Worm (Caenorhabditis elegans) whole organism, L3 larva: ENCODE results near the gene twk-20.
A peak's percentile ranks its signal among the peaks of the same experiment; 100 is the strongest.

ENCODE experiments used
- R02D3.7 ChIP-seq: fragments of 150-350 bp; optimal IDR thresholded peaks from 2 replicates; lab custom pipeline; 2014; ENCODE audit warnings: missing biosample characterization, missing genetic modification characterization
- aly-2 ChIP-seq: fragments of 150-350 bp; optimal IDR thresholded peaks from 2 replicates; lab custom pipeline; 2014; ENCODE audit warnings: missing biosample characterization, missing genetic modification characterization
- ama-1 ChIP-seq: fragments of 150-350 bp; optimal IDR thresholded peaks from 2 replicates; lab custom pipeline; 2018
- ceh-82 ChIP-seq: fragments of 150-350 bp; optimal IDR thresholded peaks from 2 replicates; lab custom pipeline; 2014; ENCODE audit warnings: missing biosample characterization, missing genetic modification characterization
- ceh-9 ChIP-seq: sonication (generic microtip); optimal IDR thresholded peaks from 2 replicates; lab custom pipeline; 2018; ENCODE audit warnings: missing biosample characterization, missing genetic modification characterization
- egl-5 ChIP-seq: fragments of 150-350 bp; optimal IDR thresholded peaks from 2 replicates; lab custom pipeline; 2017; ENCODE audit warnings: missing biosample characterization, missing genetic modification reagents, missing genetic modification characterization, inconsistent platforms
- elt-1 ChIP-seq: fragments of 150-350 bp; optimal IDR thresholded peaks from 2 replicates; lab custom pipeline; 2014; ENCODE audit warnings: missing biosample characterization, missing genetic modification characterization
- elt-2 ChIP-seq: sonication (generic microtip); optimal IDR thresholded peaks from 2 replicates; lab custom pipeline; 2016; ENCODE audit warnings: missing genetic modification reagents, mild to moderate bottlenecking, missing genetic modification characterization, missing compliant biosample characterization
- eor-1 ChIP-seq, 2 experiments: fragments of 150-350 bp; optimal IDR thresholded peaks; 2 replicates each; lab custom pipeline; 2014 to 2018; ENCODE audit warnings: missing biosample characterization in 2 of 2, missing genetic modification characterization in 2 of 2
- fkh-10 ChIP-seq: sonication (generic microtip); optimal IDR thresholded peaks from 2 replicates; lab custom pipeline; 2017; ENCODE audit warnings: missing biosample characterization, missing genetic modification reagents, missing genetic modification characterization
- fos-1 ChIP-seq: fragments of 150-350 bp; optimal IDR thresholded peaks from 2 replicates; lab custom pipeline; 2014; ENCODE audit warnings: missing biosample characterization, missing genetic modification characterization
- hmg-11 ChIP-seq: sonication (generic microtip); optimal IDR thresholded peaks from 2 replicates; lab custom pipeline; 2016; ENCODE audit warnings: missing genetic modification characterization, missing compliant biosample characterization
- jun-1 ChIP-seq: fragments of 150-350 bp; optimal IDR thresholded peaks from 2 replicates; lab custom pipeline; 2014; ENCODE audit warnings: missing biosample characterization, missing genetic modification reagents, missing genetic modification characterization
- lin-15B ChIP-seq: fragments of 150-350 bp; optimal IDR thresholded peaks from 2 replicates; lab custom pipeline; 2014; ENCODE audit warnings: missing biosample characterization, missing genetic modification characterization
- lin-39 ChIP-seq: fragments of 150-350 bp; optimal IDR thresholded peaks from 2 replicates; lab custom pipeline; 2018; ENCODE audit warnings: missing biosample characterization, missing genetic modification reagents, missing genetic modification characterization
- mdl-1 ChIP-seq: fragments of 150-350 bp; optimal IDR thresholded peaks from 2 replicates; lab custom pipeline; 2014; ENCODE audit warnings: missing biosample characterization, missing genetic modification characterization
- mml-1 ChIP-seq: fragments of 150-350 bp; sonication (generic microtip); optimal IDR thresholded peaks from 3 replicates; lab custom pipeline; 2014; ENCODE audit warnings: missing biosample characterization, missing genetic modification characterization
- nfya-1 ChIP-seq: sonication (generic microtip); optimal IDR thresholded peaks from 2 replicates; lab custom pipeline; 2017; ENCODE audit warnings: missing genetic modification characterization, mild to moderate bottlenecking, missing compliant biosample characterization, antibody characterized with exemption, moderate library complexity; ENCODE audit not compliant: insufficient read depth
- nhr-23 ChIP-seq: fragments of 150-350 bp; optimal IDR thresholded peaks from 2 replicates; lab custom pipeline; 2014; ENCODE audit warnings: missing biosample characterization, missing genetic modification reagents, missing genetic modification characterization
- nhr-237 ChIP-seq: fragments of 150-350 bp; optimal IDR thresholded peaks from 2 replicates; lab custom pipeline; 2014; ENCODE audit warnings: missing biosample characterization, missing genetic modification characterization
- nhr-43 ChIP-seq: sonication (generic microtip); optimal IDR thresholded peaks from 2 replicates; lab custom pipeline; 2016; ENCODE audit warnings: mild to moderate bottlenecking, missing genetic modification characterization, missing compliant biosample characterization; ENCODE audit not compliant: poor library complexity, severe bottlenecking
- nhr-67 ChIP-seq: fragments of 150-350 bp; optimal IDR thresholded peaks from 2 replicates; lab custom pipeline; 2014; ENCODE audit warnings: missing biosample characterization, missing genetic modification characterization
- nhr-76 ChIP-seq: fragments of 150-350 bp; sonication (generic microtip); optimal IDR thresholded peaks from 5 replicates; lab custom pipeline; 2014; ENCODE audit warnings: missing biosample characterization, missing genetic modification characterization
- pqm-1 ChIP-seq: fragments of 150-350 bp; optimal IDR thresholded peaks from 2 replicates; lab custom pipeline; 2017; ENCODE audit warnings: missing biosample characterization, missing genetic modification characterization, inconsistent platforms
- skn-1 ChIP-seq: fragments of 150-350 bp; optimal IDR thresholded peaks from 2 replicates; lab custom pipeline; 2014; ENCODE audit warnings: missing biosample characterization, missing genetic modification characterization
- snpc-4 ChIP-seq: fragments of 150-350 bp; optimal IDR thresholded peaks from 2 replicates; lab custom pipeline; 2014; ENCODE audit warnings: missing biosample characterization, missing genetic modification characterization
- unc-39 ChIP-seq: sonication (generic microtip); optimal IDR thresholded peaks from 4 replicates; lab custom pipeline; 2017; ENCODE audit warnings: missing biosample characterization, missing genetic modification characterization
- unc-62 ChIP-seq: fragments of 150-350 bp; sonication (generic microtip); optimal IDR thresholded peaks from 4 replicates; lab custom pipeline; 2014; ENCODE audit warnings: missing biosample characterization, missing genetic modification reagents, missing genetic modification characterization
- ztf-4 ChIP-seq: fragments of 150-350 bp; optimal IDR thresholded peaks from 2 replicates; lab custom pipeline; 2014; ENCODE audit warnings: missing biosample characterization, missing genetic modification characterization

twk-20 gene

ce11 chrX:13618574-13618973, 21.1 kb upstream of the twk-20 start, which contains the start of gene nlp-53:
nlp-53 (plus strand) TSS chrX:13618874.
- TF ChIP-seq nhr-43 (tag; lab: Kevin White, UChicago) (no peak), ztf-4 (tag; lab: Kevin White, UChicago) (no peak), skn-1 (tag; lab: Kevin White, UChicago) (no peak), nfya-1 (tag; lab: Kevin White, UChicago) (no peak), mml-1 (tag; lab: Kevin White, UChicago) (no peak), eor-1 (tag; optimal IDR thresholded peaks at IDR 0.05; lab: Kevin White, UChicago) (no peak), nhr-67 (tag; lab: Kevin White, UChicago) (no peak), nhr-237 (tag; lab: Kevin White, UChicago) (no peak), unc-62 (GFP tag; lab: Kevin White, UChicago) (no peak), elt-2 (tag; lab: Kevin White, UChicago) (no peak), snpc-4 (tag; lab: Kevin White, UChicago) (no peak), elt-1 (tag; lab: Kevin White, UChicago) (no peak), fos-1 (tag; lab: Kevin White, UChicago) (no peak), unc-39 (tag; lab: Kevin White, UChicago) (no peak), ceh-9 (tag; lab: Kevin White, UChicago) (no peak), ceh-82 (tag; lab: Kevin White, UChicago) (no peak), R02D3.7 (tag; lab: Kevin White, UChicago) (no peak)

ce11 chrX:13621628-13622027, 18.0 kb upstream of the twk-20 start, which contains the start of gene Y12A6A.1:
Y12A6A.1 (minus strand) TSS chrX:13621728.
- TF ChIP-seq aly-2 = no peak
- TF ChIP-seq, all 47 proteins: peak for 0

DNA sequence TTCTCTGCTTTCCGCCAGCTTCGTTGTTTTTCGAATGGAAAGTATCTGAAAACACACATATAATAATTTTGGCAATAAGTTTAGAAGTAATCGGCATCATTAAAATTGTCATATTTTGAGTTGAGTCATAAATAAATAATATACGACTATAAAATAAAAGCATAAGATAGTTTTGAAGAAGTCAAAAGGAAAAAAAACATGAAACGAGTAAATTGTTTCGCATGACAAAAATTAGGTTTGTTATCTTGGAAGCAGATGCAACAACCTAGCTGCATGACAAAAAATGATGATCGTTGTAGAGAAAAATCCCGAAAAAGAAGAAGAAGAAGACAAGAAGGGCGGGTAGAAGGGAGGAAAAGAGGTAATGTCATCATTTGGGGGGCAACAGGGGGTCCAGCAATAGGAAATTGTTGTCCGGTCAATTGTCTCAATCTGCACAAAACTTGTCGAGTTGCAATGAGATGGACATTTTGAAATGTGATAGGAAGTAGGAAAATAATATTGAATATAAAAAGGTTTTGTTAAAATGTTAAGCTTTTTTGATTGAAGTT, 8.5 kb upstream of the twk-20 start, which contains the start of gene nlg-1:
Gene nlg-1 (minus strand): TSS at position 51 of the 551 bp plus-strand sequence.
- TF ChIP-seq fkh-10 (GFP tag; lab: Kevin White, UChicago) (peak; percentile 59), ama-1 (no peak)
- TF ChIP-seq, all 47 proteins: peak for 1

DNA sequence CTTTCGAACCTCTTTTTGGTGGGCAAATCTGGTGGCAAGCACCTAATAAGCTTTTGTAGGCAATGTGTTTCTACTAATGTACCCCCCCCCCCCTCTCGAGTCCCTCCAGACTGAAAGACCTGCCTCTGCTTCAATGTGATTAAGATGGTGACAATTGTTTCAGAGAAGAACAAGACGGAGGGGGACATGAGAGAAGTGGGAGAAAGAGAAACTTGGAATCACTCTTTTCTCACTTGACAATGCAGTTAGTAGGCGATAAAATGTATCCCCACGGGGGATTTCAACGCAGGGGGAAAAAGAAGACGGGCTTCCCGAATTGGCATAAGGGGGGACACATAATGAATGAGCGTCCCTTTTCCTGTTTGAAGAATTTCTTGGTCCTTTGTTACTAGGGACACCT, 7.4 kb upstream of the twk-20 start:
- peak; percentile 49 for TF ChIP-seq egl-5 (tag; lab: Kevin White, UChicago)
- TF ChIP-seq ama-1 = no peak
- TF ChIP-seq, all 47 proteins: peak for 1

- TF ChIP-seq mdl-1 (tag; lab: Kevin White, UChicago) (no peak), snpc-4 (tag; lab: Kevin White, UChicago) (peak; percentile 48)
These were observed 6.6 kb upstream of the twk-20 start for ce11 chrX:13633032-13633431.

ce11 chrX:13633876-13634479, 5.7 kb upstream of the twk-20 start:
- TF ChIP-seq skn-1 (tag; lab: Kevin White, UChicago) (no peak), fkh-10 (GFP tag; lab: Kevin White, UChicago) (peak; percentile 19), nhr-23 (tag; lab: Kevin White, UChicago) (no peak)
- TF ChIP-seq, all 47 proteins: peak for 1

DNA sequence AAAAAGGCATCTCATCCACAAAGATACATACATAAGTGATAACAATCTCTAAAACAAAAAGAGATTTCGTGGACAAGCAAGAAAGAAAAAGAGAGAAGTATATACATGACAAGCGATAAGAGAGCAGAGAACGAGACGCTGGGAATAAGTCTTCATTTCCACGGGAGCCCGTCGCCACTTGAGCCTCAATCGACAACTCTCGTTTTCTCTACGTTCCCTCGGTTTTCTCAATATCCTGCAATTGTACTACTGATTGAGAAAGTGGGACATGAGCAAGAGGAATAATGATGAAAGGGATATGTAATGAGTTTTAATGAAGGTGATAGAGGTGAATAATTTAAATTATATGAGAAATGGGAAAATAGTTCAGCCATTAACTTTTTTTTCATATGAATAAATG, 2.2 kb upstream of the twk-20 start:
- TF ChIP-seq unc-62 (GFP tag; lab: Kevin White, UChicago) (no peak), ceh-82 (tag; lab: Kevin White, UChicago) (no peak), pqm-1 (no peak), elt-1 (tag; lab: Kevin White, UChicago) (no peak), eor-1 (tag; optimal IDR thresholded peaks at IDR 0.05; lab: Kevin White, UChicago) (no peak), hmg-11 (tag; lab: Kevin White, UChicago) (no peak), lin-15B (no peak), nhr-76 (no peak), lin-39 (tag; lab: Kevin White, UChicago) (no peak), elt-2 (tag; lab: Kevin White, UChicago) (no peak), ceh-9 (tag; lab: Kevin White, UChicago) (no peak), ama-1 (no peak), snpc-4 (tag; lab: Kevin White, UChicago) (no peak), jun-1 (no peak)
